Fruit fly (Drosophila melanogaster) Kc167 (cell line): ENCODE data around the gene Brd7-9.
"Not testable (repeated sequence)": the region's sequence is repeated elsewhere in the genome, so short reads cannot be mapped to it uniquely, and the experiment has no call there.

Source experiments
- Myc ChIP-seq: fragments of >200 bp; optimal IDR thresholded peaks from 2 replicates; lab custom pipeline; 2017; ENCODE audit warnings: missing external identifiers
- Sin3A ChIP-seq: fragments of >200 bp; optimal IDR thresholded peaks from 2 replicates; lab custom pipeline; 2018; ENCODE audit warnings: missing external identifiers
- h ChIP-seq: fragments of >200 bp; optimal IDR thresholded peaks from 3 replicates; lab custom pipeline; 2018; ENCODE audit warnings: missing external identifiers
- insv ChIP-seq: fragments of >200 bp; optimal IDR thresholded peaks from 3 replicates; lab custom pipeline; 2018; ENCODE audit warnings: missing external identifiers
- psq ChIP-seq: fragments of >200 bp; optimal IDR thresholded peaks from 2 replicates; lab custom pipeline; 2017; ENCODE audit warnings: missing external identifiers
- ttk ChIP-seq: sonication (Bioruptor generic); optimal IDR thresholded peaks from 2 replicates; lab custom pipeline; 2017; ENCODE audit warnings: missing external identifiers

Gene Brd7-9

dm6 chr2L:7782788-7783401 lies at the start of gene Brd7-9:
Gene Brd7-9, plus strand, starts transcription at chr2L:7782865.
- TF ChIP-seq ttk (no peak), Sin3A (no peak), psq (lab: Kevin White, UChicago) (no peak), Myc (lab: Kevin White, UChicago) (no peak), insv (lab: Kevin White, UChicago) (no peak), h (no peak)

DNA sequence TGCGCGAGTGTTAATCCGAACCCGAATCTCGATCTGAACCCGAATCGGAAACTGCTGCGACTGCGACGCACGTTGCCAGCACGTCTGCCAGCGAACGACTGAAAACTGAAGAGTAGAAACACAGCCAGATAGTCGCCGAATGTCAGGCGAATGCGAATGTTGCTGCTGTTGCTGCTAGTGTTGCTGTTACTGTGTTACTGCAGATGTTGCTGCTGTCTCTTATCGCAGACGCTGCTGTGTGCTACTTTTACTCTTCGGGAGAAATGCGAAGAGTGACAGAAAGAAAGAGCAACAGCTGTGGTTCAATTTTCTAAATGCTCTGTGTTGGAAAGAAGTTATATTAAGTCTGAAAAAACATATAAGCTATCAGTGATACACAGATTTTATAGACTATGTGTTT lies 44.0 kb upstream of the Brd7-9 start, which contains the start of gene CG31904:
Gene CG31904 (minus strand): TSS at position 101 of the 400 bp plus-strand sequence.
- not testable (repeated sequence) for TF ChIP-seq h; insv (lab: Kevin White, UChicago); psq (lab: Kevin White, UChicago)

- no peak for TF ChIP-seq psq (lab: Kevin White, UChicago)
- no peak for TF ChIP-seq h
- no peak for TF ChIP-seq Myc (lab: Kevin White, UChicago)
- no peak for TF ChIP-seq insv (lab: Kevin White, UChicago)
- no peak for TF ChIP-seq Sin3A
- TF ChIP-seq ttk, result no peak
Observed at dm6 chr2L:7741437-7741836, 41.2 kb upstream of the Brd7-9 start, which contains the start of gene Acp1. Gene Acp1, minus strand, starts transcription at chr2L:7741537.

DNA sequence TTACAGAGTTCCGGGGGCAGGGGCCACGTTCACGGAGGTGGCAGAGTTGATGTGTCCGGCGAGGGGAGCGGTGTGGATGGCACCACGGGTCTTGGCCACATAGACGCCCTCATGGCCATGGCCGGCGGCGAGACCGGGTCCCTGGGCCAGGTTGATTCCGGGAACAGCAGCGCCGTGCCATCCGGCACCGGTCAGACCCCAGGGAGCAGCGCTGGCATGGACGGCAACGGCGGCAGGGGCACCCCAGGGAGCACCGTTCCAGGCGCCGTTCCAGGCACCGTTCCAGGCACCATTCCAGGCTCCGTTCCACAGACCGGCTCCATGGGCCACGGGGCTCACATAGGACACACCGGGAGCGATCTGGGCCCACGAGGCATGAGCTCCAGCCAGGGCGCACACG lies 38.5 kb upstream of the Brd7-9 start:
- TF ChIP-seq insv (lab: Kevin White, UChicago) (no peak), ttk (no peak), psq (lab: Kevin White, UChicago) (no peak), Myc (lab: Kevin White, UChicago) (no peak), h (no peak), Sin3A (no peak)

DNA sequence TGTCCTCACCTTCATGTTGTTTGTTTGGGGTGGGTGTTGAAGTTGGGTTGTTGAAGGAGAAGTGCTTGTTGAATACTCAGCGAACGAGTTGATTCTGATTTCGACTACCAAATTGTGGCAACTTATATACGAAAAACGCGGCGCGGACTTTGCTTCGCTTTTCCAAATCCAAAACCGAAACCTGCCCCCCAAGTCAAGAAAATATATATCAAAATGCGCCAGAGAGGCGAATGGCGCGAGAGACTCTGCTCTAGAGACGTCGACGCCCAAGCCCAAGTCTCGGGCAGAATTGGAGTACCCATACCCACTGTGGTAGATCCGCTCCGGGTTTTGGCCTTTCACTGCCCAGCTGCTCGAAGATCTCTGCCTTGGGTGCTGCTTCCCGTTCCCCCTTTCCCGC lies 37.9 kb upstream of the Brd7-9 start, which contains the start of gene CG7214:
Gene CG7214 (minus strand): TSS at position 101 of the 400 bp plus-strand sequence.
- TF ChIP-seq h (no peak), Myc (lab: Kevin White, UChicago) (no peak), ttk (no peak), Sin3A (no peak), psq (lab: Kevin White, UChicago) (no peak), insv (lab: Kevin White, UChicago) (no peak)

- TF ChIP-seq Sin3A (no peak), insv (lab: Kevin White, UChicago) (no peak), psq (lab: Kevin White, UChicago) (no peak), h (no peak), Myc (lab: Kevin White, UChicago) (no peak), ttk (no peak)
Observed at dm6 chr2L:7746975-7747374, 35.7 kb upstream of the Brd7-9 start, which contains the start of gene ATPsynGL. Gene ATPsynGL, plus strand, starts transcription at chr2L:7747275.

DNA sequence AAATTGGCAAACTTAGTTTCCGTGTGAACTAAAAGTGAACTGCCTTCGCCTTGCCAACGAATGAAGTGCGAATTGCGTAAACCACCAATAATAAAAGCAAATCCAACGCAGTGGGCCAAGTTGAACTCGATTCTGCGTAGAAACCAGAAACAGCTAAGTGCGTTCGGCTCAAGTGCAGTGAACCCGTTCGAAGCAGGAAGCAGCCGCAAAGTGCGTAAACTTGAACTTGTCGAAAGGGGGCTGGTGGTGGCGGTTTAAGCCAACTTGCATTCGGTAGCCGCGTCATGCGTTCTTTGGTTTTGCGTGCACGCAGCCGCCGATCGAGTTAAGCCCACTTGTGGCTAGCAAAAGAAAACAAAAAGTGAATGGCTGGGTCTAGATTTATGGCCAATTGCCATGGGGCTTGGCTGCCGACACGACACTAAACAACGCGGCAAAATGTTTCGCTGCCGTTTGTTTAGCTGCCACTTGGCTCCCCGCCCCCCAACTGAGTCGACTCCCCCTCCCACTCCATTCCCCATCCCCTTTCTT lies 32.0 kb upstream of the Brd7-9 start:
- no peak for TF ChIP-seq Myc (lab: Kevin White, UChicago)
- TF ChIP-seq insv (lab: Kevin White, UChicago), result no peak
- TF ChIP-seq psq (lab: Kevin White, UChicago), result no peak
- no peak for TF ChIP-seq ttk
- TF ChIP-seq h, result no peak
- no peak for TF ChIP-seq Sin3A

DNA sequence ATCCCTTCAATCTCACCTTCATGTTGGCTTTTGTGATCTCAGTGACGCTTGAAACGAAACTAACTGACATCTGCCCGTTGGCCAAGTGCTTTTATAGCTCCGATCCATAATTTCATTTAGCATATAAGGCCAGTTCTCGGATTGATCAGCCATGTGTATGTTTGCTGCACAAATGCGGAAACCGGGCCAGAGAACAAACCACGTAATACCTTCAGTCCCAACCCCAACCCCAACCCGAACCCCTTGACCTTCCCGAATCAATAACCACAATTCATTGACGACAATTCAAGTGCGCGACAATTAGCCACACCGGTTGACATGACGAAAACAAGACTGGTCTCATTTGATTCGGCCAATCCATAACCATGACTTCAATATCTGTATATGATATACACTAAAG lies 29.6 kb upstream of the Brd7-9 start, which contains the start of gene CG7203:
Gene CG7203 (minus strand): TSS at position 101 of the 400 bp plus-strand sequence.
- TF ChIP-seq ttk (no peak), insv (lab: Kevin White, UChicago) (no peak), psq (lab: Kevin White, UChicago) (no peak), h (no peak), Sin3A (no peak), Myc (lab: Kevin White, UChicago) (no peak)

DNA sequence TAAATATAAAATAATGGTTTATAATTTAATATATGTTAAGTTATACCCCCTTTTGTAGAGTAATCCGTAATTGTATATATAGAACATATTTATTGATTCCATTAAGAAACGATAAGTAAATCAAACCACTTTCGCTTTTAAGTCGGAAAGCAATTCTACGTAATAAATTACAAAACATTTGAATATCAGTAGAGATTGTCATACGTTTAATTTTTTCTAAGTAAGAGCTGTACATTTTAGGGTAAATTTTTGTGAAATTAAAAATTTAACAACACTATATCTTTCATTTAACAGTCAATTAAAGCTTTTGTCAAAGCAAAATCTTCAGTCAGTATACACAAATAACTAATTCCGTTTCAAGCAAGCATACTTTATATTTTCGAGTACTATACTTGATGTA lies 28.8 kb upstream of the Brd7-9 start, which contains the start of gene CG46025:
Gene CG46025 (plus strand): TSS at position 301 of the 400 bp plus-strand sequence.
- TF ChIP-seq Sin3A (no peak), psq (lab: Kevin White, UChicago) (no peak), Myc (lab: Kevin White, UChicago) (no peak), h (no peak), ttk (no peak), insv (lab: Kevin White, UChicago) (no peak)

dm6 chr2L:7754539-7754938 lies 28.1 kb upstream of the Brd7-9 start:
- TF ChIP-seq ttk, result no peak
- TF ChIP-seq Myc (lab: Kevin White, UChicago), result no peak
- TF ChIP-seq Sin3A, result no peak
- TF ChIP-seq h, result no peak
- TF ChIP-seq psq (lab: Kevin White, UChicago), result no peak
- no peak for TF ChIP-seq insv (lab: Kevin White, UChicago)

DNA sequence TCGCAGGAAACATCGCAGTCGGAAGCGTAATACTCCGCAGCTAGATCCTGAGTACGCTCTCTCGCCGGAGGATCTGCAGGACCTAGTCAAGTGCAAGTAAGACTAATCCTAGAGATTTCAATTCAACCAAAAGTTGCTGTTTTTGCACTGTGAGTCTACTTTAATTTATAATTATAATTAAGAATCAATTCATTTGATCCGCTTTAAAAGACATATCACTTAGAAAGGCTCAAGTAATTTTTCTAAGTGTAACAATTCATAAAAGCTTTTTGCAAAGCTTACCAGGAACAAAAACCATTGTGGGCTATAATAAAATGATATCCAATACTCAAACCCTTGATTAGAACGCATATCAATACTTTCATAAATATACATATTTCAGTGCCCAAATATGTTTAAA lies 25.8 kb upstream of the Brd7-9 start:
- TF ChIP-seq insv (lab: Kevin White, UChicago) (no peak), Myc (lab: Kevin White, UChicago) (no peak), Sin3A (no peak), h (no peak)

dm6 chr2L:7767328-7767727 lies 15.3 kb upstream of the Brd7-9 start, which contains the start of gene CG7191:
Gene CG7191, plus strand, starts transcription at chr2L:7767628.
- TF ChIP-seq Sin3A, result no peak
- TF ChIP-seq Myc (lab: Kevin White, UChicago), result no peak
- no peak for TF ChIP-seq insv (lab: Kevin White, UChicago)
- TF ChIP-seq h, result no peak
- no peak for TF ChIP-seq ttk
- no peak for TF ChIP-seq psq (lab: Kevin White, UChicago)

DNA sequence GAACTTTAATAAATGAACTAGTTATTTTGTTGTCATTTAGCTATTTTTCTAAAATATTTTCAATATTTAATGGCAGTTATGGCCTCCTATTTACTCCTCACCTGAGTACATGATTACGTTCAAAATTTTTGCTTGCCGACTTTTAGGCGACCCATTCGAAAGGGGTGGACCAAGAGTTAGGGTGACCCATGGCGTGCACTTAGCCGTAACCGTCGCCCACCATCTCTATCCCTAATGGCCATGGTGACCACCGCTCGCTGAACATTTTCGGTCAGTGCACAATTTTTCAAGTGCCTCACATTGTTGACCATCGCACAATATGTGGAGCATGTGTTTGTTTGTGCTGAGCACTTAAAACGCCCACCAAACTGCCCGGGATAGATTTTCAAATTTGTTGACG lies 10.8 kb upstream of the Brd7-9 start:
- TF ChIP-seq h (no peak), insv (lab: Kevin White, UChicago) (no peak), ttk (no peak), Sin3A (no peak), psq (lab: Kevin White, UChicago) (no peak), Myc (lab: Kevin White, UChicago) (no peak)
